Comparison of ENCODE assay signal across 1 worm cellular context in the genomic region with DNA sequence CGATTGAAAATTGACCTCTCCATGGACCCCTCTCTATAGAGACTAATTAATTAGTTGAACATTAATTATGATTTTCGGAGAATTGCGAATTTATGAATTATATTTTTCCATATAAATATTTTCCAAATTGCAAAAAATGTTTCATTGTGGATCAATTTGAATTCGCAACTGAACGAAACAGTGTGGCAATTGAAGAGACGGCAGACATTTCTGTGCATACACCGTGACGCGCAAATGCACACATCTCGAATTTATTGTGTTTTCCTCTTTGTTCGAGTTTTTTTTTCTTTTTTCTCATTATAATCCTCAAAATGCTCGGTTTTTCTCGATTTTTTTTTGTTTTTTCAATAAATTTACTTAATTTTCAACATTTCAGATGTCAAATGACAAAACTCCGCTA.
A peak's percentile ranks its signal among the peaks of the same experiment; 100 is the strongest.
TF ChIP-seq lines count a peak whose summit lies in the region.

A gene (plus strand): TSS at position 377 of the 400 bp plus-strand sequence.

TF ChIP-seq in whole organism, L4 larva, 104 proteins besides CTCF, POLR2A, EP300 and RAD21 (continued from another document):
- 0 out of 2 replicates have a peak, but pooled peaks have one; percentile 36 for TF ChIP-seq pha-4 (GFP tag; IDR thresholded peaks at IDR 0.05; lab: Robert Waterston, UW)
- peak; percentile 82 for TF ChIP-seq pha-4 (tag; optimal IDR thresholded peaks at IDR 0.05; lab: Kevin White, UChicago)
- TF ChIP-seq hlh-30 (tag; optimal IDR thresholded peaks at IDR 0.05; lab: Kevin White, UChicago; ENCODE audit: insufficient read depth), result peak; percentile 32
- TF ChIP-seq ceh-32 (tag; optimal IDR thresholded peaks at IDR 0.05; lab: Kevin White, UChicago; ENCODE audit: poor library complexity), result no peak
- peak; percentile 20 for TF ChIP-seq lin-13 (GFP tag; optimal IDR thresholded peaks at IDR 0.05; lab: Kevin White, UChicago)
- no peak for TF ChIP-seq ztf-11 (tag; optimal IDR thresholded peaks at IDR 0.05; lab: Kevin White, UChicago)
- no peak for TF ChIP-seq Y75B8A.6 (GFP tag; IDR thresholded peaks at IDR 0.05; lab: Robert Waterston, UW)
- no peak for TF ChIP-seq lim-7 (GFP tag; IDR thresholded peaks at IDR 0.05; lab: Robert Waterston, UW)
- no peak for TF ChIP-seq zfp-2 (tag; optimal IDR thresholded peaks at IDR 0.05; lab: Kevin White, UChicago)
- no peak for TF ChIP-seq ces-1 (GFP tag; optimal IDR thresholded peaks at IDR 0.05; lab: Kevin White, UChicago)
- TF ChIP-seq snpc-1.2 (GFP tag; IDR thresholded peaks at IDR 0.05; lab: Robert Waterston, UW), result peak; percentile 59; the same call in 1 of the 2 replicates
- TF ChIP-seq fkh-10 (GFP tag; optimal IDR thresholded peaks at IDR 0.05; lab: Kevin White, UChicago), result no peak
- TF ChIP-seq mdt-29 (GFP tag; IDR thresholded peaks at IDR 0.05; lab: Robert Waterston, UW), result no peak
- no peak for TF ChIP-seq attf-4 (tag; optimal IDR thresholded peaks at IDR 0.05; lab: Kevin White, UChicago)
- TF ChIP-seq lsy-2 (tag; optimal IDR thresholded peaks at IDR 0.05; lab: Kevin White, UChicago), result peak in 1 of 2 experiments; percentile 87
- no peak for TF ChIP-seq dmd-9 (GFP tag; IDR thresholded peaks at IDR 0.05; lab: Robert Waterston, UW)
- TF ChIP-seq ZK546.5 (tag; optimal IDR thresholded peaks at IDR 0.05; lab: Kevin White, UChicago), result no peak
- TF ChIP-seq tag-97 (GFP tag; IDR thresholded peaks at IDR 0.05; lab: Robert Waterston, UW), result no peak
- TF ChIP-seq aly-2 (tag; optimal IDR thresholded peaks at IDR 0.05; lab: Kevin White, UChicago), result no peak
- TF ChIP-seq tra-1 (GFP tag; IDR thresholded peaks at IDR 0.05; lab: Robert Waterston, UW), result no peak
- peak; percentile 47 for TF ChIP-seq rbr-2 (tag; optimal IDR thresholded peaks at IDR 0.05; lab: Kevin White, UChicago)
- no peak for TF ChIP-seq cey-2 (tag; optimal IDR thresholded peaks at IDR 0.05; lab: Kevin White, UChicago; ENCODE audit: borderline replicate concordance, insufficient read depth)
- no peak for TF ChIP-seq nhr-48 (tag; optimal IDR thresholded peaks at IDR 0.05; lab: Kevin White, UChicago)
- TF ChIP-seq lin-39 (tag; optimal IDR thresholded peaks at IDR 0.05; lab: Kevin White, UChicago), result no peak
- no peak for TF ChIP-seq madf-5 (GFP tag; IDR thresholded peaks at IDR 0.05; lab: Robert Waterston, UW)
- TF ChIP-seq zip-11 (GFP tag; IDR thresholded peaks at IDR 0.05; lab: Robert Waterston, UW), result no peak
- no peak for TF ChIP-seq dmd-6 (GFP tag; IDR thresholded peaks at IDR 0.05; lab: Robert Waterston, UW)
- TF ChIP-seq saeg-2 (GFP tag; IDR thresholded peaks at IDR 0.05; lab: Robert Waterston, UW), result no peak
- TF ChIP-seq unc-130 (GFP tag; optimal IDR thresholded peaks at IDR 0.05; lab: Kevin White, UChicago), result peak; percentile 23
